Worm (Caenorhabditis elegans) whole organism, mixed stage, embryonic: ENCODE results near the gene srlf-11.

ENCODE experiments used
- bed-3 ChIP-seq: fragments of 200-800 bp; sonication (Bioruptor generic); optimal IDR thresholded peaks from 3 replicates; lab custom pipeline; 2018; ENCODE audit warnings: mild to moderate bottlenecking, missing genetic modification characterization, moderate library complexity, missing compliant biosample characterization
- blmp-1 ChIP-seq: fragments of 150-350 bp; optimal IDR thresholded peaks from 2 replicates; lab custom pipeline; 2014; ENCODE audit warnings: missing biosample characterization, missing genetic modification characterization
- ceh-39 ChIP-seq: fragments of 150-350 bp; optimal IDR thresholded peaks from 2 replicates; lab custom pipeline; 2014; ENCODE audit warnings: missing biosample characterization, missing genetic modification characterization
- ceh-43 ChIP-seq: fragments of 200-800 bp; sonication (Bioruptor generic); optimal IDR thresholded peaks from 2 replicates; lab custom pipeline; 2018; ENCODE audit warnings: mild to moderate bottlenecking, missing genetic modification characterization, moderate library complexity, missing compliant biosample characterization
- ceh-83 ChIP-seq: fragments of 200-800 bp; sonication (Bioruptor generic); optimal IDR thresholded peaks from 2 replicates; lab custom pipeline; 2018; ENCODE audit warnings: mild to moderate bottlenecking, missing genetic modification characterization, missing compliant biosample characterization
- ces-1 ChIP-seq: fragments of 150-350 bp; optimal IDR thresholded peaks from 2 replicates; lab custom pipeline; 2014; ENCODE audit warnings: missing biosample characterization, missing genetic modification reagents, missing genetic modification characterization
- cnd-1 ChIP-seq: fragments of 200-800 bp; sonication (Bioruptor generic); optimal IDR thresholded peaks from 2 replicates; lab custom pipeline; 2018; ENCODE audit warnings: mild to moderate bottlenecking, missing genetic modification characterization, missing compliant biosample characterization
- drap-1 ChIP-seq: fragments of 200-800 bp; sonication (Bioruptor generic); optimal IDR thresholded peaks from 3 replicates; lab custom pipeline; 2018; ENCODE audit warnings: mild to moderate bottlenecking, missing genetic modification characterization, missing compliant biosample characterization
- elt-1 ChIP-seq: sonication (generic microtip); optimal IDR thresholded peaks from 2 replicates; lab custom pipeline; 2017; ENCODE audit warnings: missing genetic modification characterization, mild to moderate bottlenecking, missing compliant biosample characterization, antibody characterized with exemption, moderate library complexity, borderline replicate concordance; ENCODE audit not compliant: insufficient read depth
- elt-3 ChIP-seq: fragments of 150-350 bp; optimal IDR thresholded peaks from 2 replicates; lab custom pipeline; 2014; ENCODE audit warnings: missing biosample characterization, missing genetic modification characterization
- ham-2 ChIP-seq: fragments of 200-800 bp; sonication (Bioruptor generic); optimal IDR thresholded peaks from 2 replicates; lab custom pipeline; 2018; ENCODE audit warnings: mild to moderate bottlenecking, missing genetic modification characterization, missing compliant biosample characterization
- hlh-1 ChIP-seq: fragments of 150-350 bp; optimal IDR thresholded peaks from 2 replicates; lab custom pipeline; 2014; ENCODE audit warnings: missing biosample characterization, missing genetic modification reagents, missing genetic modification characterization
- lin-32 ChIP-seq: fragments of 200-800 bp; sonication (Bioruptor generic); optimal IDR thresholded peaks from 2 replicates; lab custom pipeline; 2018; ENCODE audit warnings: mild to moderate bottlenecking, missing genetic modification characterization, missing compliant biosample characterization
- lsy-2 ChIP-seq: fragments of 150-350 bp; optimal IDR thresholded peaks from 2 replicates; lab custom pipeline; 2014; ENCODE audit warnings: missing biosample characterization, missing genetic modification characterization
- mab-5 ChIP-seq: fragments of 150-350 bp; optimal IDR thresholded peaks from 2 replicates; lab custom pipeline; 2014; ENCODE audit warnings: missing biosample characterization, missing genetic modification characterization
- mep-1 ChIP-seq: fragments of 150-350 bp; optimal IDR thresholded peaks from 2 replicates; lab custom pipeline; 2017; ENCODE audit warnings: missing biosample characterization, missing genetic modification reagents, missing genetic modification characterization, inconsistent platforms
- mls-2 ChIP-seq: sonication (generic microtip); optimal IDR thresholded peaks from 2 replicates; lab custom pipeline; 2016; ENCODE audit warnings: mild to moderate bottlenecking, missing genetic modification characterization, moderate library complexity, missing compliant biosample characterization
- nhr-12 ChIP-seq: fragments of 150-350 bp; optimal IDR thresholded peaks from 2 replicates; lab custom pipeline; 2014; ENCODE audit warnings: missing biosample characterization, missing genetic modification characterization
- nhr-2 ChIP-seq: fragments of 150-350 bp; optimal IDR thresholded peaks from 2 replicates; lab custom pipeline; 2014; ENCODE audit warnings: missing biosample characterization, missing genetic modification characterization
- nhr-237 ChIP-seq: fragments of 150-350 bp; optimal IDR thresholded peaks from 2 replicates; lab custom pipeline; 2014; ENCODE audit warnings: missing biosample characterization, missing genetic modification characterization
- nhr-28 ChIP-seq: fragments of 150-350 bp; optimal IDR thresholded peaks from 2 replicates; lab custom pipeline; 2014; ENCODE audit warnings: missing biosample characterization, missing genetic modification characterization
- nhr-76 ChIP-seq: sonication (generic microtip); optimal IDR thresholded peaks from 2 replicates; lab custom pipeline; 2017; ENCODE audit warnings: missing biosample characterization, missing genetic modification characterization
- pha-4 ChIP-seq: fragments of 150-350 bp; optimal IDR thresholded peaks from 2 replicates; lab custom pipeline; 2018; ENCODE audit warnings: missing biosample characterization, missing genetic modification reagents, missing genetic modification characterization
- sem-2 ChIP-seq: fragments of 200-800 bp; sonication (Bioruptor generic); optimal IDR thresholded peaks from 2 replicates; lab custom pipeline; 2018; ENCODE audit warnings: mild to moderate bottlenecking, missing genetic modification characterization, missing compliant biosample characterization
- snpc-4 ChIP-seq: fragments of 150-350 bp; optimal IDR thresholded peaks from 2 replicates; lab custom pipeline; 2014; ENCODE audit warnings: missing biosample characterization, missing genetic modification characterization
- sptf-1 ChIP-seq: sonication (generic microtip); optimal IDR thresholded peaks from 2 replicates; lab custom pipeline; 2017; ENCODE audit warnings: mild to moderate bottlenecking, missing genetic modification characterization, moderate library complexity, missing compliant biosample characterization
- tbx-8 ChIP-seq: fragments of 200-800 bp; sonication (Bioruptor generic); optimal IDR thresholded peaks from 2 replicates; lab custom pipeline; 2018; ENCODE audit warnings: mild to moderate bottlenecking, missing genetic modification characterization, moderate library complexity, missing compliant biosample characterization
- unc-39 ChIP-seq: fragments of 150-350 bp; optimal IDR thresholded peaks from 2 replicates; lab custom pipeline; 2014; ENCODE audit warnings: missing biosample characterization, missing genetic modification characterization
- unc-62 ChIP-seq: fragments of 150-350 bp; optimal IDR thresholded peaks from 2 replicates; lab custom pipeline; 2014; ENCODE audit warnings: missing biosample characterization, missing genetic modification reagents, missing genetic modification characterization
- ztf-11 ChIP-seq: fragments of 150-350 bp; optimal IDR thresholded peaks from 2 replicates; lab custom pipeline; 2014; ENCODE audit warnings: missing biosample characterization, missing genetic modification characterization

The srlf-11 gene

DNA sequence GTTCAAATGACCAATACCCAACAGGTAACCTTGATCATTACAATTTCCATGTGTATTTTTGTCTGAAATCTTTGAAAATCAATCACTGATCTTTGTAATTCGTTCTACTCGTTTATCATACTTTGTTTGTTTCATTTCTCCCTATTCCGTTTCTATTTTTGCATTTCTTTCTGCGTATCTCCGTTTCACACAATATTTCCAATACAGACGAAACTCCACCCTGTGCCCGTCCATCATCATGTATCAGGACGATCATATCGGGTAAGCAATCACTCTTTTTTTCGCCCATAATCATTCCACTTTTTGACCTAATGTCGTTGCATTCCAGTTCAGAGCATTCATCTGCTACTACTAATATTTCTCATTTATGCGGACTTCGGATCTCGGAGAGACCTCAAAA lies 23.9 kb upstream of the srlf-11 start, which contains the start of gene pyk-2:
Gene pyk-2 (plus strand): TSS at position 206 of the 400 bp plus-strand sequence.
- TF ChIP-seq unc-39 (tag; lab: Kevin White, UChicago) (no peak), hlh-1 (tag; lab: Kevin White, UChicago) (no peak), sem-2 (no peak), cnd-1 (tag; lab: Kevin White, UChicago) (no peak), elt-1 (tag; lab: Kevin White, UChicago) (no peak), nhr-76 (tag; lab: Kevin White, UChicago) (no peak), tbx-8 (GFP tag; lab: Kevin White, UChicago) (no peak), nhr-12 (tag; lab: Kevin White, UChicago) (no peak), nhr-2 (no peak), snpc-4 (tag; lab: Kevin White, UChicago) (no peak), nhr-237 (tag; lab: Kevin White, UChicago) (no peak), mls-2 (tag; lab: Kevin White, UChicago) (no peak), drap-1 (no peak), mab-5 (no peak), ceh-43 (no peak), ham-2 (GFP tag; lab: Kevin White, UChicago) (no peak), ztf-11 (tag; lab: Kevin White, UChicago) (no peak), ceh-39 (tag; lab: Kevin White, UChicago) (no peak), elt-3 (tag; lab: Kevin White, UChicago) (no peak)

DNA sequence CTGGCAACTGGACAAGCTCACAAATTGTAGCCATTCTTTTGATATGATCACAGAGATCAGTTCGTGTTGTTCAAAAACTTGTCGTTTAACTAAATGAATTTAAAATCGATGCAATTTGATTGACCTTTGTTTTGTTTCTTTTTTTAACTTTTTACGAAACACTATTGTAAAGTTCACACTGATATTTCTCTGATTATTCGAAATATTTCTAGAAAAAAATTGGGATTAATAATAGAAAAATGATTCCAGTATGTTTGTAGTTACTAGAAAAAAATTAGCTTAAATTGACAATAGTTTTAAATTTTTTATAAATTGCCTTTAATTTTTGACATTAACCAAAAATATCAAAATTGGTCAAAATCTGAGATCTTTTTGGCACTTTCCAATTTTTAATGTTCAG lies 23.4 kb upstream of the srlf-11 start, which contains the start of gene ZK596.2:
Gene ZK596.2 (minus strand): TSS at position 101 of the 400 bp plus-strand sequence.
- no peak for TF ChIP-seq mls-2 (tag; lab: Kevin White, UChicago)
- TF ChIP-seq, all 35 proteins: peak for 0

DNA sequence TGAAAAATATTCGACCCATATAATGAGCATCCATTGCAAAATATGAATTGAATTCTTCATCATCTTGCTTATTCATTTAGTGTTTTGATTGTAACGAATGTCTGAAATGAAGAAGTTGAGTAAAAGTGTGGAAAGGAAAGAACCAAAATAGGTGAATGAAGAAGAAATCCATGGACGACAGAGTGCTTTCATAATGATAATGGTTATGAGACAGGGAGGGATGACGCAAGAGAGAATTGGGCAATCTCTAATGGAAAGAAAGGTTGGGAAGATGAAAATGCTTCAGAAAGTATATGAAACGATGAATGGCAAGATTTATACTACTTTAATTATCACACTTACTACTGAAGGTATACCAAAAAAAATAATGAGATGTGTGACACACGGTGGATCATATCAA lies 18.5 kb upstream of the srlf-11 start, which contains the start of gene ZK596.3:
Gene ZK596.3 (minus strand): TSS at position 101 of the 400 bp plus-strand sequence.
- no peak for TF ChIP-seq sptf-1 (tag; lab: Kevin White, UChicago)
- no peak for TF ChIP-seq sem-2
- no peak for TF ChIP-seq elt-3 (tag; lab: Kevin White, UChicago)
- TF ChIP-seq nhr-76 (tag; lab: Kevin White, UChicago) = no peak
- TF ChIP-seq ham-2 (GFP tag; lab: Kevin White, UChicago) = no peak
- no peak for TF ChIP-seq lin-32 (GFP tag; lab: Kevin White, UChicago)
- TF ChIP-seq ces-1 (GFP tag; lab: Kevin White, UChicago) = no peak
- TF ChIP-seq nhr-12 (tag; lab: Kevin White, UChicago) = no peak
- TF ChIP-seq nhr-237 (tag; lab: Kevin White, UChicago) = no peak
- TF ChIP-seq ztf-11 (tag; lab: Kevin White, UChicago) = no peak
- no peak for TF ChIP-seq unc-62 (GFP tag; lab: Kevin White, UChicago)

DNA sequence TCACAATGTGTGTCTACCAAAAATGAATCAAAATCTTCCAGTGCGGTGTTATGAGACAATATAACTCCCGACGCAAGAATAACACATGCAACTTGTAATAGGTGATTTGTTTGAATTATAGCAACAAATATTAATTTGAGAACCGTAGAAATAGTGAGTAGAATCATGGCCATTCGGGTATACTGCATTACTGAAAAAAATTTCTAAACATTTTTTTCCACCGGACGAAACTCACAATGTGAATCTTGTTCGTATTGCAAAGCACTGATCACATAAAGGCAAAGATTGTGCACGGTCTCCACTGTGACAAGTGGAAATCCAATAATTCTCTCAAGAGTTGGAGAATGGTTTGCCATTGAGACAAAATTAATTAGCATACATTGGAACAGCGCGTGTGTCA lies 16.7 kb upstream of the srlf-11 start:
- TF ChIP-seq unc-39 (tag; lab: Kevin White, UChicago) (no peak), unc-62 (GFP tag; lab: Kevin White, UChicago) (no peak), lsy-2 (no peak), ham-2 (GFP tag; lab: Kevin White, UChicago) (no peak), drap-1 (no peak), sem-2 (no peak), nhr-28 (tag; lab: Kevin White, UChicago) (no peak), nhr-237 (tag; lab: Kevin White, UChicago) (no peak), bed-3 (GFP tag; lab: Kevin White, UChicago) (no peak), ceh-83 (GFP tag; lab: Kevin White, UChicago) (no peak), ceh-43 (no peak), tbx-8 (GFP tag; lab: Kevin White, UChicago) (no peak), pha-4 (no peak), ztf-11 (tag; lab: Kevin White, UChicago) (no peak)

DNA sequence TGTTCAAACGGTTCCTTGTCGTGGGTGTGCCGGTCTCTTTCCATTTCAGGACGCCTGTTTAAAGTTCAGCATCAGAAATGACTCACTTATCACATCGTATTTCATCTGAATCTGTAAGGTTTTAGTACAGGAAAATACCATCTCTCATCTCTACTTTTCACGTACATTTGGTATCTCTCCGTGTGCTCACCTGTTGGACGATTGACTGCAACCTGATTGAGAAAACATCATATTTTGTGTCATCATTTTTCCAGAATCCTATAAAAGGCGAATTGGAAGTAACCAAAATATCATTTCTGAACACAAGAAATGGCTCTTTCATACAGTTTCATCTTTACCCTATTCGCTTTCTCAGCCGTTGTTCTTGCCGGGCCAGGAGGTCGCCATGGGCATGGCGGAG lies 14.3 kb upstream of the srlf-11 start, which contains the start of gene srlf-30:
Gene srlf-30 (plus strand): TSS at position 301 of the 400 bp plus-strand sequence.
- TF ChIP-seq nhr-2 (no peak), pha-4 (no peak), mep-1 (tag; lab: Kevin White, UChicago) (no peak), sptf-1 (tag; lab: Kevin White, UChicago) (no peak), ceh-39 (tag; lab: Kevin White, UChicago) (no peak), nhr-12 (tag; lab: Kevin White, UChicago) (no peak), elt-1 (tag; lab: Kevin White, UChicago) (no peak), nhr-76 (tag; lab: Kevin White, UChicago) (no peak), lin-32 (GFP tag; lab: Kevin White, UChicago) (no peak), blmp-1 (tag; lab: Kevin White, UChicago) (no peak), snpc-4 (tag; lab: Kevin White, UChicago) (no peak), nhr-28 (tag; lab: Kevin White, UChicago) (no peak), ceh-43 (no peak), ztf-11 (tag; lab: Kevin White, UChicago) (no peak), ham-2 (GFP tag; lab: Kevin White, UChicago) (no peak), sem-2 (no peak), ceh-83 (GFP tag; lab: Kevin White, UChicago) (no peak), unc-62 (GFP tag; lab: Kevin White, UChicago) (no peak), mls-2 (tag; lab: Kevin White, UChicago) (no peak)
